Worm (Caenorhabditis elegans) whole organism, L4 larva: ENCODE data around the gene rbc-2.

Source experiments
- F37D6.2 ChIP-seq: sonication (generic microtip); optimal IDR thresholded peaks from 2 replicates; lab custom pipeline; 2016; ENCODE audit warnings: mild to moderate bottlenecking, missing genetic modification characterization, missing compliant biosample characterization
- F44E2.7 ChIP-seq: fragments of 200-800 bp; sonication (Bioruptor generic); IDR thresholded peaks from 2 replicates; pipeline ENCODE4 v2.1.2; 2022; ENCODE audit warnings: missing genetic modification characterization, missing compliant biosample characterization
- T26A8.4 ChIP-seq: fragments of 200-800 bp; sonication (Bioruptor generic); IDR thresholded peaks from 2 replicates; pipeline ENCODE4 v1.3.6; 2022; ENCODE audit warnings: missing genetic modification characterization, missing compliant biosample characterization
- Y48G9A.11 ChIP-seq: fragments of 200-800 bp; sonication (Bioruptor generic); IDR thresholded peaks from 2 replicates; pipeline ENCODE4 v1.3.6; 2022; ENCODE audit warnings: missing genetic modification reagents, missing genetic modification characterization, missing compliant biosample characterization
- aly-2 ChIP-seq: sonication (generic microtip); optimal IDR thresholded peaks from 2 replicates; lab custom pipeline; 2018; ENCODE audit warnings: missing biosample characterization, missing genetic modification characterization
- ceh-20 ChIP-seq: fragments of 200-800 bp; sonication (Bioruptor generic); IDR thresholded peaks from 2 replicates; pipeline ENCODE4 v1.3.6; 2022; ENCODE audit warnings: missing genetic modification reagents, missing genetic modification characterization, missing compliant biosample characterization
- ceh-28 ChIP-seq: fragments of 150-350 bp; optimal IDR thresholded peaks from 2 replicates; lab custom pipeline; 2014; ENCODE audit warnings: missing biosample characterization, missing genetic modification reagents, missing genetic modification characterization
- ceh-32 ChIP-seq: sonication (generic microtip); optimal IDR thresholded peaks from 2 replicates; lab custom pipeline; 2016; ENCODE audit warnings: mild to moderate bottlenecking, missing genetic modification characterization, missing compliant biosample characterization; ENCODE audit not compliant: poor library complexity
- daf-19 ChIP-seq: fragments of 200-800 bp; sonication (Bioruptor generic); conservative IDR thresholded peaks from 2 replicates; pipeline ENCODE4 v1.3.6; 2022; ENCODE audit warnings: missing genetic modification characterization, missing compliant biosample characterization
- daf-8 ChIP-seq: fragments of 200-800 bp; sonication (Bioruptor generic); IDR thresholded peaks from 2 replicates; pipeline ENCODE4 v1.3.6; 2022; ENCODE audit warnings: missing genetic modification characterization, missing compliant biosample characterization
- dmd-6 ChIP-seq: fragments of 200-800 bp; sonication (Bioruptor generic); IDR thresholded peaks from 2 replicates; pipeline ENCODE4 v1.3.6; 2022; ENCODE audit warnings: missing genetic modification reagents, missing genetic modification characterization, missing compliant biosample characterization
- dmd-8 ChIP-seq: fragments of 200-800 bp; sonication (Bioruptor generic); IDR thresholded peaks from 2 replicates; pipeline ENCODE4 v1.3.6; 2022; ENCODE audit warnings: missing genetic modification characterization, missing compliant biosample characterization
- dmd-9 ChIP-seq: fragments of 200-800 bp; sonication (Bioruptor generic); IDR thresholded peaks from 2 replicates; pipeline ENCODE4 v1.3.6; 2022; ENCODE audit warnings: missing genetic modification reagents, missing genetic modification characterization, missing compliant biosample characterization
- dpl-1 ChIP-seq: fragments of 150-350 bp; optimal IDR thresholded peaks from 2 replicates; lab custom pipeline; 2014; ENCODE audit warnings: missing biosample characterization, missing genetic modification reagents, missing genetic modification characterization
- egl-43 ChIP-seq: fragments of 200-800 bp; sonication (Bioruptor generic); IDR thresholded peaks from 2 replicates; pipeline ENCODE4 v1.3.6; 2022; ENCODE audit warnings: missing genetic modification reagents, missing genetic modification characterization, missing compliant biosample characterization
- fkh-10 ChIP-seq: fragments of 150-350 bp; optimal IDR thresholded peaks from 2 replicates; lab custom pipeline; 2014; ENCODE audit warnings: missing biosample characterization, missing genetic modification reagents, missing genetic modification characterization
- gei-8 ChIP-seq: fragments of 200-800 bp; sonication (Bioruptor generic); optimal IDR thresholded peaks from 2 replicates; lab custom pipeline; 2018; ENCODE audit warnings: mild to moderate bottlenecking, missing genetic modification characterization, missing compliant biosample characterization
- hlh-11 ChIP-seq: fragments of 200-800 bp; sonication (Bioruptor generic); optimal IDR thresholded peaks from 2 replicates; lab custom pipeline; 2018; ENCODE audit warnings: mild to moderate bottlenecking, missing genetic modification characterization, missing compliant biosample characterization
- hlh-30 ChIP-seq: sonication (generic microtip); optimal IDR thresholded peaks from 2 replicates; lab custom pipeline; 2017; ENCODE audit warnings: antibody characterized with exemption, mild to moderate bottlenecking, missing genetic modification characterization, missing compliant biosample characterization; ENCODE audit not compliant: insufficient read depth
- lim-7 ChIP-seq: fragments of 200-800 bp; sonication (Bioruptor generic); IDR thresholded peaks from 2 replicates; pipeline ENCODE4 v1.3.6; 2022; ENCODE audit warnings: missing genetic modification characterization, missing compliant biosample characterization
- lin-13 ChIP-seq: fragments of 150-350 bp; optimal IDR thresholded peaks from 2 replicates; lab custom pipeline; 2014; ENCODE audit warnings: missing biosample characterization, missing genetic modification reagents, missing genetic modification characterization
- lin-29 ChIP-seq: fragments of 200-800 bp; sonication (Bioruptor generic); IDR thresholded peaks from 2 replicates; pipeline ENCODE4 v1.3.6; 2022; ENCODE audit warnings: missing genetic modification reagents, missing genetic modification characterization, missing compliant biosample characterization
- lin-38 ChIP-seq: fragments of 200-800 bp; sonication (Bioruptor generic); IDR thresholded peaks from 2 replicates; pipeline ENCODE4 v1.3.6; 2022; ENCODE audit warnings: missing genetic modification reagents, missing genetic modification characterization, missing compliant biosample characterization
- lsy-2 ChIP-seq, 2 experiments: fragments of 150-350 bp in 1 of 2; sonication (generic microtip) in 1 of 2; optimal IDR thresholded peaks; 2 replicates each; lab custom pipeline; 2014 to 2017; ENCODE audit warnings: missing biosample characterization in 2 of 2, missing genetic modification characterization in 2 of 2
- madf-9 ChIP-seq: fragments of 200-800 bp; sonication (Bioruptor generic); conservative IDR thresholded peaks from 2 replicates; pipeline ENCODE4 v1.3.6; 2022; ENCODE audit warnings: missing genetic modification reagents, missing genetic modification characterization, missing compliant biosample characterization
- mdt-29 ChIP-seq: fragments of 200-800 bp; sonication (Bioruptor generic); IDR thresholded peaks from 2 replicates; pipeline ENCODE4 v1.3.6; 2022; ENCODE audit warnings: missing genetic modification reagents, missing genetic modification characterization, missing compliant biosample characterization
- nhr-10 ChIP-seq: fragments of 150-350 bp; optimal IDR thresholded peaks from 2 replicates; lab custom pipeline; 2014; ENCODE audit warnings: missing biosample characterization, missing genetic modification characterization
- nhr-102 ChIP-seq: sonication (generic microtip); optimal IDR thresholded peaks from 2 replicates; lab custom pipeline; 2016; ENCODE audit warnings: mild to moderate bottlenecking, missing genetic modification characterization, moderate library complexity, missing compliant biosample characterization
- nhr-77 ChIP-seq: fragments of 150-350 bp; optimal IDR thresholded peaks from 2 replicates; lab custom pipeline; 2014; ENCODE audit warnings: missing biosample characterization, missing genetic modification characterization
- php-3 ChIP-seq: fragments of 200-800 bp; sonication (Bioruptor generic); IDR thresholded peaks from 2 replicates; pipeline ENCODE4 v1.3.6; 2022; ENCODE audit warnings: missing genetic modification reagents, missing genetic modification characterization, missing compliant biosample characterization
- pqm-1 ChIP-seq: sonication (generic microtip); optimal IDR thresholded peaks from 2 replicates; lab custom pipeline; 2017; ENCODE audit warnings: missing biosample characterization, missing genetic modification characterization
- sdz-12 ChIP-seq: fragments of 200-800 bp; sonication (Bioruptor generic); optimal IDR thresholded peaks from 2 replicates; lab custom pipeline; 2018; ENCODE audit warnings: mild to moderate bottlenecking, missing genetic modification characterization, missing compliant biosample characterization
- set-16 ChIP-seq: fragments of 200-800 bp; sonication (Bioruptor generic); IDR thresholded peaks from 2 replicates; pipeline ENCODE4 v1.3.6; 2022; ENCODE audit warnings: missing genetic modification reagents, missing genetic modification characterization, missing compliant biosample characterization
- snpc-1.2 ChIP-seq: fragments of 200-800 bp; sonication (Bioruptor generic); IDR thresholded peaks from 2 replicates; pipeline ENCODE4 v1.3.6; 2022; ENCODE audit warnings: missing genetic modification reagents, missing genetic modification characterization, missing compliant biosample characterization
- spr-1 ChIP-seq: sonication (generic microtip); optimal IDR thresholded peaks from 2 replicates; lab custom pipeline; 2016; ENCODE audit warnings: mild to moderate bottlenecking, missing genetic modification characterization, missing compliant biosample characterization
- spr-3 ChIP-seq: fragments of 200-800 bp; sonication (Bioruptor generic); optimal IDR thresholded peaks from 2 replicates; lab custom pipeline; 2018; ENCODE audit warnings: mild to moderate bottlenecking, missing genetic modification characterization, missing compliant biosample characterization
- unc-130 ChIP-seq: sonication (generic microtip); optimal IDR thresholded peaks from 2 replicates; lab custom pipeline; 2016; ENCODE audit warnings: missing genetic modification reagents, missing genetic modification characterization, missing compliant biosample characterization
- vab-7 ChIP-seq: fragments of 200-800 bp; sonication (Bioruptor generic); IDR thresholded peaks from 2 replicates; pipeline ENCODE4 v1.3.6; 2022; ENCODE audit warnings: missing genetic modification reagents, missing genetic modification characterization, missing compliant biosample characterization
- zfp-2 ChIP-seq: sonication (generic microtip); optimal IDR thresholded peaks from 2 replicates; lab custom pipeline; 2016; ENCODE audit warnings: mild to moderate bottlenecking, missing genetic modification characterization, missing compliant biosample characterization
- zfp-3 ChIP-seq: fragments of 200-800 bp; sonication (Bioruptor generic); conservative IDR thresholded peaks from 2 replicates; pipeline ENCODE4 v1.3.6; 2022; ENCODE audit warnings: missing genetic modification reagents, missing genetic modification characterization, missing compliant biosample characterization

rbc-2 gene

ce11 chrIII:2487046-2487760 lies 41.3 kb downstream of the rbc-2 start, which contains the start of gene Y54F10AL.1 (continued):
- TF ChIP-seq ceh-32 (tag; lab: Kevin White, UChicago): no peak
- TF ChIP-seq, all 104 proteins: peak for 5

- TF ChIP-seq Y48G9A.11 (GFP tag; lab: Robert Waterston, UW) (no peak), ceh-28 (tag; lab: Kevin White, UChicago) (peak; percentile 77)
Observed at ce11 chrIII:2482754-2483153, 45.7 kb downstream of the rbc-2 start.

ce11 chrIII:2482171-2482570 lies 46.3 kb downstream of the rbc-2 start:
- TF ChIP-seq mdt-29: no peak
- peak; percentile 88 for TF ChIP-seq lin-13
- no peak for TF ChIP-seq gei-8 (GFP tag; lab: Kevin White, UChicago)
- TF ChIP-seq zfp-2 (tag; lab: Kevin White, UChicago): no peak
- TF ChIP-seq Y48G9A.11 (GFP tag; lab: Robert Waterston, UW): no peak
- TF ChIP-seq sdz-12 (GFP tag; lab: Kevin White, UChicago): no peak
- TF ChIP-seq daf-8 (GFP tag; lab: Robert Waterston, UW): no peak
- TF ChIP-seq fkh-10 (GFP tag; lab: Kevin White, UChicago): no peak
- TF ChIP-seq ceh-32 (tag; lab: Kevin White, UChicago): no peak
- peak in 1 of 2 experiments; percentile 68 for TF ChIP-seq lsy-2 (tag; optimal IDR thresholded peaks at IDR 0.05; lab: Kevin White, UChicago)

ce11 chrIII:2478605-2479004 lies 49.9 kb downstream of the rbc-2 start:
- TF ChIP-seq lsy-2 (tag; optimal IDR thresholded peaks at IDR 0.05; lab: Kevin White, UChicago): no peak
- TF ChIP-seq dmd-8 (GFP tag; lab: Robert Waterston, UW): no peak
- TF ChIP-seq ceh-28 (tag; lab: Kevin White, UChicago): peak; percentile 98
- TF ChIP-seq php-3 (GFP tag; lab: Robert Waterston, UW): no peak
- no peak for TF ChIP-seq unc-130 (GFP tag; lab: Kevin White, UChicago)
- TF ChIP-seq lim-7 (GFP tag; lab: Robert Waterston, UW): no peak
- no peak for TF ChIP-seq Y48G9A.11 (GFP tag; lab: Robert Waterston, UW)
- no peak for TF ChIP-seq dpl-1
- no peak for TF ChIP-seq nhr-77 (tag; lab: Kevin White, UChicago)
- 0 out of 2 replicates have a peak, but pooled peaks have one; percentile 24 for TF ChIP-seq dmd-9 (GFP tag; lab: Robert Waterston, UW)
- TF ChIP-seq dmd-6 (GFP tag; lab: Robert Waterston, UW): no peak
- no peak for TF ChIP-seq lin-29 (GFP tag; lab: Robert Waterston, UW)
- TF ChIP-seq ceh-32 (tag; lab: Kevin White, UChicago): no peak

- TF ChIP-seq lsy-2 (tag; optimal IDR thresholded peaks at IDR 0.05; lab: Kevin White, UChicago) (no peak), pqm-1 (tag; lab: Kevin White, UChicago) (no peak), nhr-102 (no peak), ceh-20 (no peak), php-3 (GFP tag; lab: Robert Waterston, UW) (no peak), nhr-10 (tag; lab: Kevin White, UChicago) (no peak), set-16 (no peak), lin-38 (GFP tag; lab: Robert Waterston, UW) (peak; percentile 62)
- TF ChIP-seq, all 104 proteins: peak for 1
Observed at ce11 chrIII:2477303-2477702, 51.2 kb downstream of the rbc-2 start.

ce11 chrIII:2474781-2475180 lies 53.7 kb downstream of the rbc-2 start:
- TF ChIP-seq F37D6.2 (no peak), madf-9 (GFP tag; lab: Robert Waterston, UW) (no peak), vab-7 (GFP tag; lab: Robert Waterston, UW) (no peak), lin-29 (GFP tag; lab: Robert Waterston, UW) (no peak), egl-43 (GFP tag; lab: Robert Waterston, UW) (no peak), hlh-11 (tag; lab: Kevin White, UChicago) (no peak), lin-38 (GFP tag; lab: Robert Waterston, UW) (no peak), hlh-30 (tag; lab: Kevin White, UChicago) (no peak), F44E2.7 (GFP tag; lab: Robert Waterston, UW) (no peak), spr-3 (GFP tag; lab: Kevin White, UChicago) (no peak), spr-1 (tag; lab: Kevin White, UChicago) (no peak), zfp-3 (GFP tag; lab: Robert Waterston, UW) (no peak), T26A8.4 (GFP tag; lab: Robert Waterston, UW) (no peak), daf-19 (no peak), snpc-1.2 (no peak), aly-2 (tag; lab: Kevin White, UChicago) (no peak)
